Fruit fly (Drosophila melanogaster): Measurements from ENCODE around the gene CG6418.

dm6 chr3L:10927953-10928352 lies 49.1 kb upstream of the CG6418 start:
- TF ChIP-seq CG8478 (optimal IDR thresholded peaks at IDR 0.05) (no peak), CTCF (optimal IDR thresholded peaks at IDR 0.05) (no peak)

All from S2 (cell line).